Worm (Caenorhabditis elegans): Measurements from ENCODE around the gene leo-1.

Gene leo-1

ce11 chrIV:11313880-11314279 lies 15.3 kb downstream of the leo-1 start, which contains the start of gene dnj-2:
Gene dnj-2 (minus strand): TSS chrIV:11313980.
- TF ChIP-seq ama-1 (optimal IDR thresholded peaks at IDR 0.05) (no peak), tbx-11 (GFP tag; IDR thresholded peaks at IDR 0.05) (no peak), sea-1 (GFP tag; conservative IDR thresholded peaks at IDR 0.05) (no peak), ets-7 (tag; optimal IDR thresholded peaks at IDR 0.05) (no peak), scrt-1 (GFP tag; IDR thresholded peaks at IDR 0.05) (no peak), tbx-37 (GFP tag; conservative IDR thresholded peaks at IDR 0.05) (no peak), flt-1 (GFP tag; IDR thresholded peaks at IDR 0.05) (no peak), ceh-36 (tag; optimal IDR thresholded peaks at IDR 0.05) (no peak), hmbx-1 (tag; optimal IDR thresholded peaks at IDR 0.05) (no peak), hnd-1 (tag; optimal IDR thresholded peaks at IDR 0.05) (no peak), F13C5.2 (tag; optimal IDR thresholded peaks at IDR 0.05) (no peak), hmg-4 (GFP tag; optimal IDR thresholded peaks at IDR 0.05) (no peak), aly-1 (tag; optimal IDR thresholded peaks at IDR 0.05) (no peak), pes-1 (GFP tag; IDR thresholded peaks at IDR 0.05) (no peak), tra-4 (tag; optimal IDR thresholded peaks at IDR 0.05) (no peak), ceh-13 (GFP tag; optimal IDR thresholded peaks at IDR 0.05) (no peak)

ce11 chrIV:11311484-11311883 lies 17.7 kb downstream of the leo-1 start:
- no peak for TF ChIP-seq hmg-4 (GFP tag; optimal IDR thresholded peaks at IDR 0.05)
- TF ChIP-seq tbx-11 (GFP tag; IDR thresholded peaks at IDR 0.05): no peak
- TF ChIP-seq ceh-36 (tag; optimal IDR thresholded peaks at IDR 0.05): no peak
- TF ChIP-seq ceh-13 (GFP tag; optimal IDR thresholded peaks at IDR 0.05): no peak
- TF ChIP-seq tra-4 (tag; optimal IDR thresholded peaks at IDR 0.05): no peak
- TF ChIP-seq aly-1 (tag; optimal IDR thresholded peaks at IDR 0.05): no peak

ce11 chrIV:11310624-11311023 lies 18.5 kb downstream of the leo-1 start, which contains the start of gene znf-207:
Gene znf-207 (plus strand): TSS chrIV:11310972.
- peak; percentile 24 for TF ChIP-seq ceh-13 (GFP tag; optimal IDR thresholded peaks at IDR 0.05)
- peak; percentile 9 for TF ChIP-seq hmbx-1 (tag; optimal IDR thresholded peaks at IDR 0.05)
- 0 out of 2 replicates have a peak, but pooled peaks have one; percentile 51 for TF ChIP-seq sea-1 (GFP tag; conservative IDR thresholded peaks at IDR 0.05)
- TF ChIP-seq aly-1 (tag; optimal IDR thresholded peaks at IDR 0.05): peak; percentile 57
- TF ChIP-seq scrt-1 (GFP tag; IDR thresholded peaks at IDR 0.05): no peak
- TF ChIP-seq ets-7 (tag; optimal IDR thresholded peaks at IDR 0.05): no peak
- TF ChIP-seq pes-1 (GFP tag; IDR thresholded peaks at IDR 0.05): peak; percentile 73
- no peak for TF ChIP-seq B0310.2 (tag; optimal IDR thresholded peaks at IDR 0.05)
- 0 out of 2 replicates have a peak, but pooled peaks have one; percentile 37 for TF ChIP-seq tbx-37 (GFP tag; conservative IDR thresholded peaks at IDR 0.05)
- TF ChIP-seq F13C5.2 (tag; optimal IDR thresholded peaks at IDR 0.05): peak; percentile 75
- peak; percentile 61; the same call in 1 of the 2 replicates for TF ChIP-seq flt-1 (GFP tag; IDR thresholded peaks at IDR 0.05)
- 0 out of 2 replicates have a peak, but pooled peaks have one; percentile 26 for TF ChIP-seq tbx-11 (GFP tag; IDR thresholded peaks at IDR 0.05)
- TF ChIP-seq hmg-4 (GFP tag; optimal IDR thresholded peaks at IDR 0.05): no peak
- no peak for TF ChIP-seq ama-1 (optimal IDR thresholded peaks at IDR 0.05)
- peak; percentile 20 for TF ChIP-seq hnd-1 (tag; optimal IDR thresholded peaks at IDR 0.05)
- no peak for TF ChIP-seq ceh-36 (tag; optimal IDR thresholded peaks at IDR 0.05)

- no peak for TF ChIP-seq hnd-1 (tag; optimal IDR thresholded peaks at IDR 0.05)
- no peak for TF ChIP-seq hmg-4 (GFP tag; optimal IDR thresholded peaks at IDR 0.05)
- no peak for TF ChIP-seq pes-1 (GFP tag; IDR thresholded peaks at IDR 0.05)
- TF ChIP-seq ets-7 (tag; optimal IDR thresholded peaks at IDR 0.05): no peak
- no peak for TF ChIP-seq scrt-1 (GFP tag; IDR thresholded peaks at IDR 0.05)
- no peak for TF ChIP-seq B0310.2 (tag; optimal IDR thresholded peaks at IDR 0.05)
- TF ChIP-seq ama-1 (optimal IDR thresholded peaks at IDR 0.05): no peak
- TF ChIP-seq F13C5.2 (tag; optimal IDR thresholded peaks at IDR 0.05): no peak
- TF ChIP-seq aly-1 (tag; optimal IDR thresholded peaks at IDR 0.05): no peak
- no peak for TF ChIP-seq hmbx-1 (tag; optimal IDR thresholded peaks at IDR 0.05)
- TF ChIP-seq sea-1 (GFP tag; conservative IDR thresholded peaks at IDR 0.05): no peak
- no peak for TF ChIP-seq ceh-13 (GFP tag; optimal IDR thresholded peaks at IDR 0.05)
- no peak for TF ChIP-seq ceh-36 (tag; optimal IDR thresholded peaks at IDR 0.05)
- no peak for TF ChIP-seq tra-4 (tag; optimal IDR thresholded peaks at IDR 0.05)
- TF ChIP-seq tbx-11 (GFP tag; IDR thresholded peaks at IDR 0.05): no peak
- no peak for TF ChIP-seq tbx-37 (GFP tag; conservative IDR thresholded peaks at IDR 0.05)
- no peak for TF ChIP-seq flt-1 (GFP tag; IDR thresholded peaks at IDR 0.05)
These were observed 21.4 kb downstream of the leo-1 start for ce11 chrIV:11307770-11308169.

- TF ChIP-seq hmbx-1 (tag; optimal IDR thresholded peaks at IDR 0.05) (no peak), hnd-1 (tag; optimal IDR thresholded peaks at IDR 0.05) (no peak), tra-4 (tag; optimal IDR thresholded peaks at IDR 0.05) (no peak), ceh-13 (GFP tag; optimal IDR thresholded peaks at IDR 0.05) (no peak), ets-7 (tag; optimal IDR thresholded peaks at IDR 0.05) (no peak), pes-1 (GFP tag; IDR thresholded peaks at IDR 0.05) (no peak), tbx-37 (GFP tag; conservative IDR thresholded peaks at IDR 0.05) (no peak), hmg-4 (GFP tag; optimal IDR thresholded peaks at IDR 0.05) (no peak), tbx-11 (GFP tag; IDR thresholded peaks at IDR 0.05) (no peak), flt-1 (GFP tag; IDR thresholded peaks at IDR 0.05) (no peak), sea-1 (GFP tag; conservative IDR thresholded peaks at IDR 0.05) (no peak), ama-1 (optimal IDR thresholded peaks at IDR 0.05) (no peak), aly-1 (tag; optimal IDR thresholded peaks at IDR 0.05) (no peak), scrt-1 (GFP tag; IDR thresholded peaks at IDR 0.05) (no peak), ceh-36 (tag; optimal IDR thresholded peaks at IDR 0.05) (no peak), B0310.2 (tag; optimal IDR thresholded peaks at IDR 0.05) (no peak), F13C5.2 (tag; optimal IDR thresholded peaks at IDR 0.05) (no peak)
These were observed 22.6 kb downstream of the leo-1 start, which contains the start of gene B0035.13 for ce11 chrIV:11306548-11306947. Gene B0035.13 (minus strand): TSS chrIV:11306720.

- TF ChIP-seq tbx-37 (GFP tag; conservative IDR thresholded peaks at IDR 0.05): no peak
- no peak for TF ChIP-seq flt-1 (GFP tag; IDR thresholded peaks at IDR 0.05)
- TF ChIP-seq ama-1 (optimal IDR thresholded peaks at IDR 0.05): no peak
- no peak for TF ChIP-seq F13C5.2 (tag; optimal IDR thresholded peaks at IDR 0.05)
- no peak for TF ChIP-seq aly-1 (tag; optimal IDR thresholded peaks at IDR 0.05)
- no peak for TF ChIP-seq hmg-4 (GFP tag; optimal IDR thresholded peaks at IDR 0.05)
- TF ChIP-seq ceh-36 (tag; optimal IDR thresholded peaks at IDR 0.05): no peak
- no peak for TF ChIP-seq B0310.2 (tag; optimal IDR thresholded peaks at IDR 0.05)
- no peak for TF ChIP-seq hnd-1 (tag; optimal IDR thresholded peaks at IDR 0.05)
- no peak for TF ChIP-seq ceh-13 (GFP tag; optimal IDR thresholded peaks at IDR 0.05)
These were observed 24.2 kb downstream of the leo-1 start for ce11 chrIV:11304970-11305369.

Measured in whole organism, early embryonic.